Worm (Caenorhabditis elegans) whole organism, L3 larva: ENCODE data around the gene F32D8.8.

Experiments
- lin-39 ChIP-seq: fragments of 150-350 bp; optimal IDR thresholded peaks from 2 replicates; lab custom pipeline; 2018; ENCODE audit warnings: missing biosample characterization, missing genetic modification reagents, missing genetic modification characterization
- nhr-67 ChIP-seq: fragments of 150-350 bp; optimal IDR thresholded peaks from 2 replicates; lab custom pipeline; 2014; ENCODE audit warnings: missing biosample characterization, missing genetic modification characterization
- pha-4 ChIP-seq: fragments of 150-350 bp; optimal IDR thresholded peaks from 2 replicates; lab custom pipeline; 2014; ENCODE audit warnings: missing biosample characterization, missing genetic modification reagents, missing genetic modification characterization
- ztf-4 ChIP-seq: fragments of 150-350 bp; optimal IDR thresholded peaks from 2 replicates; lab custom pipeline; 2014; ENCODE audit warnings: missing biosample characterization, missing genetic modification characterization

DNA sequence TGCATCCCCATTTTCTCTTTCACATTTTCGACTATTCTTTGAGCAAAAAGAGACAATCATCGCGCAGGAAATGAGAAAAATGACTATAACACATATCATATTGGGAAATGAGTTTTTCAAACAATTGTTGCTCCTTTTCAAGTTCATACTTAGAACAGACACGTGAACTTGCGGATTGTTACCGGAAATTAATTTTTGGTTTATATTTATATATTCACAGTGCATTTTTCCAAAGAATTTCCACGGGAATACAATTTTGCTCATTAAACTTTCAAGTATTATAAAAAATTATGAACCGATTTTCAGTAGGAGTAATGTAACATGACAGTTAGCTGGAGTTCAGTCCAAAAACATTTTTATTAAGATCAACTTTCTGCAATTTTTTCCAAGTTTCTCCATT is 20.6 kb upstream of the F32D8.8 start, which contains the start of gene F58B4.7:
- TF ChIP-seq ztf-4 (no peak), nhr-67 (tag; lab: Kevin White, UChicago) (no peak), pha-4 (tag; lab: Kevin White, UChicago) (no peak), lin-39 (tag; lab: Kevin White, UChicago) (no peak)
